Fruit fly (Drosophila melanogaster): ENCODE measurements around the gene dgt2.
A peak's percentile ranks its signal among the peaks of the same experiment; 100 is the strongest.

DNA sequence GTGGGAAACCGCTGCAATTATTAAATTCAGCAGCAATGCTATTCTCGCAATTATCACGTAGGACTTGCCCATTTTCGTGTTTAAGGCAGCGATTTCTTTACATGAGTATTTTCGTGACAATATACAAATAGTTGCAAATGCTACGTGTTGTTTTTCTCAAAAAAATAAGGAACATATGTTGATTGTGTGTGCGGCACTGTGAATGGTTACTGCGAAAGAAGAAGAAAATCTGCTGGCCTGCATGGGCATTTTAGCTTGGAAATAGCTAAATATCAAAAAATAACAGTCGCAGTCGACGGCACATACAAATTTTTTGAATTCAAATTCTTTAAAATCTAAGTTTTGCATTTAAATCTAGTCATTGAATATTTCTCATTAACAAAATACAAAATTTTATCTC lies 50.8 kb downstream of the dgt2 start, which contains the start of gene CG6766:
- no peak for TF ChIP-seq Clk (GFP tag; optimal IDR thresholded peaks at IDR 0.05)
- no peak for TF ChIP-seq ovo (GFP tag; optimal IDR thresholded peaks at IDR 0.05)
- TF ChIP-seq bab1 (GFP tag; optimal IDR thresholded peaks at IDR 0.05): peak; percentile 51
- TF ChIP-seq CG7101 (tag; optimal IDR thresholded peaks at IDR 0.05): no peak
- TF ChIP-seq CG7045 (GFP tag; optimal IDR thresholded peaks at IDR 0.05): no peak

All from whole organism, adult.